Worm (Caenorhabditis elegans): ENCODE measurements around the gene F19C7.3.

The F19C7.3 gene

DNA sequence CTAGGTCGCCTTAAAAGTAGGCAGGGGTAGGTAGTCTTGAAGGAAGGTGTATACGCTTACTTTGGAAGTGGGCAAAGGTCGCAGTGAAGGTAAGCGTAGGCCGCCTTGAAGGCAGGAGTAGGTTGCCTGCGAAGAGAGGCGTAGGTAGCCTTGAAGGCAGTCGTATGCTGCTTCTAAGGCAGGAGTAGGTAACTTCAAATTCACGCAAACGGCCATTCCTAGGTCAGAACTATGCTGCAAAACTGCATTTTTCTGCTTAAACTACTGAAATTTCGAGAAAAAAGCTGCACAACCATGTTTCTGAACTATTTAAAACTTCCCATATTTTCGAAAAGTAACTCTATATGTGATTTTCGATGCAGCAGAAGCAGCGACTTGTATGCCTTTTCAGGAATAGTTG, 17.5 kb upstream of the F19C7.3 start:
- TF ChIP-seq C17E4.6 (GFP tag; IDR thresholded peaks at IDR 0.05) (no peak), bed-2 (GFP tag; IDR thresholded peaks at IDR 0.05) (no peak), nhr-27 (tag; optimal IDR thresholded peaks at IDR 0.05) (no peak), ZK185.1 (tag; optimal IDR thresholded peaks at IDR 0.05; ENCODE audit: poor library complexity, severe bottlenecking) (no peak), T07F8.4 (tag; optimal IDR thresholded peaks at IDR 0.05) (no peak), atf-7 (tag; optimal IDR thresholded peaks at IDR 0.05) (no peak), ets-4 (GFP tag; optimal IDR thresholded peaks at IDR 0.05) (no peak), nfyb-1 (GFP tag; IDR thresholded peaks at IDR 0.05) (no peak), ceh-79 (tag; optimal IDR thresholded peaks at IDR 0.05) (no peak), let-526 (GFP tag; IDR thresholded peaks at IDR 0.05) (no peak), B0336.3 (GFP tag; IDR thresholded peaks at IDR 0.05) (no peak), nhr-90 (tag; optimal IDR thresholded peaks at IDR 0.05) (no peak), lsl-1 (GFP tag; optimal IDR thresholded peaks at IDR 0.05) (no peak), F33H1.4 (GFP tag; IDR thresholded peaks at IDR 0.05) (no peak)

- TF ChIP-seq bed-2 (GFP tag; IDR thresholded peaks at IDR 0.05) (no peak), fkh-3 (tag; optimal IDR thresholded peaks at IDR 0.05) (no peak), Y67H2A.10 (GFP tag; conservative IDR thresholded peaks at IDR 0.05) (no peak), gei-17 (GFP tag; optimal IDR thresholded peaks at IDR 0.05) (no peak), ccch-3 (GFP tag; optimal IDR thresholded peaks at IDR 0.05) (no peak), F33H1.4 (GFP tag; IDR thresholded peaks at IDR 0.05) (no peak), atf-7 (tag; optimal IDR thresholded peaks at IDR 0.05) (no peak), Y79H2A.3 (GFP tag; conservative IDR thresholded peaks at IDR 0.05) (no peak), hlh-26 (GFP tag; conservative IDR thresholded peaks at IDR 0.05) (no peak), let-526 (GFP tag; IDR thresholded peaks at IDR 0.05) (no peak), bed-1 (GFP tag; IDR thresholded peaks at IDR 0.05) (no peak), madf-8 (GFP tag; conservative IDR thresholded peaks at IDR 0.05) (no peak), T26A5.8 (tag; optimal IDR thresholded peaks at IDR 0.05) (no peak), ceh-100 (GFP tag; IDR thresholded peaks at IDR 0.05) (no peak), egrh-3 (GFP tag; IDR thresholded peaks at IDR 0.05) (no peak), repo-1 (tag; optimal IDR thresholded peaks at IDR 0.05) (no peak), him-1 (tag; optimal IDR thresholded peaks at IDR 0.05) (no peak), attf-3 (GFP tag; conservative IDR thresholded peaks at IDR 0.05) (no peak), chd-7 (tag; optimal IDR thresholded peaks at IDR 0.05) (no peak), athp-1 (tag; optimal IDR thresholded peaks at IDR 0.05) (no peak)
Measured at ce11 chrIV:4585991-4586390, 10.9 kb upstream of the F19C7.3 start.

- TF ChIP-seq somi-1 (GFP tag; optimal IDR thresholded peaks at IDR 0.05) (no peak), attf-3 (GFP tag; conservative IDR thresholded peaks at IDR 0.05) (no peak), lin-35 (GFP tag; optimal IDR thresholded peaks at IDR 0.05) (no peak), T26A5.8 (tag; optimal IDR thresholded peaks at IDR 0.05) (no peak), F55B11.4 (tag; optimal IDR thresholded peaks at IDR 0.05; ENCODE audit: borderline replicate concordance, insufficient read depth) (no peak), ceh-58 (GFP tag; IDR thresholded peaks at IDR 0.05) (no peak), Y53F4B.3 (GFP tag; IDR thresholded peaks at IDR 0.05) (no peak), sptf-2 (GFP tag; optimal IDR thresholded peaks at IDR 0.05) (no peak), pha-4 (tag; optimal IDR thresholded peaks at IDR 0.05) (no peak), Y67H2A.10 (GFP tag; conservative IDR thresholded peaks at IDR 0.05) (no peak), hmg-1.2 (GFP tag; IDR thresholded peaks at IDR 0.05) (no peak), F23B12.7 (tag; optimal IDR thresholded peaks at IDR 0.05; ENCODE audit: insufficient read depth) (no peak), snpc-1.1 (tag; optimal IDR thresholded peaks at IDR 0.05; ENCODE audit: insufficient read depth) (no peak), let-607 (tag; optimal IDR thresholded peaks at IDR 0.05) (no peak), sea-2 (GFP tag; IDR thresholded peaks at IDR 0.05) (no peak), hlh-26 (GFP tag; conservative IDR thresholded peaks at IDR 0.05) (no peak), nhr-179 (tag; optimal IDR thresholded peaks at IDR 0.05) (no peak), lin-26 (GFP tag; IDR thresholded peaks at IDR 0.05) (no peak), ekl-4 (GFP tag; IDR thresholded peaks at IDR 0.05) (no peak), pbrm-1 (GFP tag; IDR thresholded peaks at IDR 0.05) (no peak)
Measured at ce11 chrIV:4587532-4587931, 9.4 kb upstream of the F19C7.3 start.

All from whole organism, young adult.